Worm (Caenorhabditis elegans) whole organism, mixed stage, embryonic: ENCODE measurements around the gene srx-38.

Experiments
- M03D4.4 ChIP-seq: sonication (generic microtip); optimal IDR thresholded peaks from 2 replicates; lab custom pipeline; 2017; ENCODE audit warnings: mild to moderate bottlenecking, missing genetic modification characterization, missing compliant biosample characterization
- bed-3 ChIP-seq: fragments of 200-800 bp; sonication (Bioruptor generic); optimal IDR thresholded peaks from 3 replicates; lab custom pipeline; 2018; ENCODE audit warnings: mild to moderate bottlenecking, missing genetic modification characterization, moderate library complexity, missing compliant biosample characterization
- blmp-1 ChIP-seq: fragments of 150-350 bp; optimal IDR thresholded peaks from 2 replicates; lab custom pipeline; 2014; ENCODE audit warnings: missing biosample characterization, missing genetic modification characterization
- ceh-39 ChIP-seq: fragments of 150-350 bp; optimal IDR thresholded peaks from 2 replicates; lab custom pipeline; 2014; ENCODE audit warnings: missing biosample characterization, missing genetic modification characterization
- ceh-83 ChIP-seq: fragments of 200-800 bp; sonication (Bioruptor generic); optimal IDR thresholded peaks from 2 replicates; lab custom pipeline; 2018; ENCODE audit warnings: mild to moderate bottlenecking, missing genetic modification characterization, missing compliant biosample characterization
- ces-1 ChIP-seq: fragments of 150-350 bp; optimal IDR thresholded peaks from 2 replicates; lab custom pipeline; 2014; ENCODE audit warnings: missing biosample characterization, missing genetic modification reagents, missing genetic modification characterization
- cnd-1 ChIP-seq: fragments of 200-800 bp; sonication (Bioruptor generic); optimal IDR thresholded peaks from 2 replicates; lab custom pipeline; 2018; ENCODE audit warnings: mild to moderate bottlenecking, missing genetic modification characterization, missing compliant biosample characterization
- drap-1 ChIP-seq: fragments of 200-800 bp; sonication (Bioruptor generic); optimal IDR thresholded peaks from 3 replicates; lab custom pipeline; 2018; ENCODE audit warnings: mild to moderate bottlenecking, missing genetic modification characterization, missing compliant biosample characterization
- elt-1 ChIP-seq: sonication (generic microtip); optimal IDR thresholded peaks from 2 replicates; lab custom pipeline; 2017; ENCODE audit warnings: missing genetic modification characterization, mild to moderate bottlenecking, missing compliant biosample characterization, antibody characterized with exemption, moderate library complexity, borderline replicate concordance; ENCODE audit not compliant: insufficient read depth
- flh-1 ChIP-seq: fragments of 200-800 bp; sonication (Bioruptor generic); optimal IDR thresholded peaks from 2 replicates; lab custom pipeline; 2018; ENCODE audit warnings: mild to moderate bottlenecking, missing genetic modification characterization, moderate library complexity, missing compliant biosample characterization
- ham-2 ChIP-seq: fragments of 200-800 bp; sonication (Bioruptor generic); optimal IDR thresholded peaks from 2 replicates; lab custom pipeline; 2018; ENCODE audit warnings: mild to moderate bottlenecking, missing genetic modification characterization, missing compliant biosample characterization
- hlh-1 ChIP-seq: fragments of 150-350 bp; optimal IDR thresholded peaks from 2 replicates; lab custom pipeline; 2014; ENCODE audit warnings: missing biosample characterization, missing genetic modification reagents, missing genetic modification characterization
- lin-13 ChIP-seq: fragments of 150-350 bp; optimal IDR thresholded peaks from 2 replicates; lab custom pipeline; 2014; ENCODE audit warnings: missing biosample characterization, missing genetic modification characterization
- lin-32 ChIP-seq: fragments of 200-800 bp; sonication (Bioruptor generic); optimal IDR thresholded peaks from 2 replicates; lab custom pipeline; 2018; ENCODE audit warnings: mild to moderate bottlenecking, missing genetic modification characterization, missing compliant biosample characterization
- lsy-2 ChIP-seq: fragments of 150-350 bp; optimal IDR thresholded peaks from 2 replicates; lab custom pipeline; 2014; ENCODE audit warnings: missing biosample characterization, missing genetic modification characterization
- nhr-12 ChIP-seq: fragments of 150-350 bp; optimal IDR thresholded peaks from 2 replicates; lab custom pipeline; 2014; ENCODE audit warnings: missing biosample characterization, missing genetic modification characterization
- nhr-2 ChIP-seq: fragments of 150-350 bp; optimal IDR thresholded peaks from 2 replicates; lab custom pipeline; 2014; ENCODE audit warnings: missing biosample characterization, missing genetic modification characterization
- nhr-237 ChIP-seq: fragments of 150-350 bp; optimal IDR thresholded peaks from 2 replicates; lab custom pipeline; 2014; ENCODE audit warnings: missing biosample characterization, missing genetic modification characterization
- nhr-28 ChIP-seq: fragments of 150-350 bp; optimal IDR thresholded peaks from 2 replicates; lab custom pipeline; 2014; ENCODE audit warnings: missing biosample characterization, missing genetic modification characterization
- nhr-76 ChIP-seq: sonication (generic microtip); optimal IDR thresholded peaks from 2 replicates; lab custom pipeline; 2017; ENCODE audit warnings: missing biosample characterization, missing genetic modification characterization
- pha-4 ChIP-seq: fragments of 150-350 bp; optimal IDR thresholded peaks from 2 replicates; lab custom pipeline; 2018; ENCODE audit warnings: missing biosample characterization, missing genetic modification reagents, missing genetic modification characterization
- sem-2 ChIP-seq: fragments of 200-800 bp; sonication (Bioruptor generic); optimal IDR thresholded peaks from 2 replicates; lab custom pipeline; 2018; ENCODE audit warnings: mild to moderate bottlenecking, missing genetic modification characterization, missing compliant biosample characterization
- snpc-4 ChIP-seq: fragments of 150-350 bp; optimal IDR thresholded peaks from 2 replicates; lab custom pipeline; 2014; ENCODE audit warnings: missing biosample characterization, missing genetic modification characterization
- sptf-1 ChIP-seq: sonication (generic microtip); optimal IDR thresholded peaks from 2 replicates; lab custom pipeline; 2017; ENCODE audit warnings: mild to moderate bottlenecking, missing genetic modification characterization, moderate library complexity, missing compliant biosample characterization
- tbx-8 ChIP-seq: fragments of 200-800 bp; sonication (Bioruptor generic); optimal IDR thresholded peaks from 2 replicates; lab custom pipeline; 2018; ENCODE audit warnings: mild to moderate bottlenecking, missing genetic modification characterization, moderate library complexity, missing compliant biosample characterization
- unc-120 ChIP-seq: sonication (generic microtip); optimal IDR thresholded peaks from 2 replicates; lab custom pipeline; 2017; ENCODE audit warnings: missing genetic modification characterization, missing compliant biosample characterization; ENCODE audit not compliant: poor library complexity, severe bottlenecking
- unc-39 ChIP-seq: fragments of 150-350 bp; optimal IDR thresholded peaks from 2 replicates; lab custom pipeline; 2014; ENCODE audit warnings: missing biosample characterization, missing genetic modification characterization
- unc-62 ChIP-seq: fragments of 150-350 bp; optimal IDR thresholded peaks from 2 replicates; lab custom pipeline; 2014; ENCODE audit warnings: missing biosample characterization, missing genetic modification reagents, missing genetic modification characterization
- zip-8 ChIP-seq: fragments of 150-350 bp; optimal IDR thresholded peaks from 2 replicates; lab custom pipeline; 2014; ENCODE audit warnings: missing biosample characterization, missing genetic modification characterization

Gene srx-38

DNA sequence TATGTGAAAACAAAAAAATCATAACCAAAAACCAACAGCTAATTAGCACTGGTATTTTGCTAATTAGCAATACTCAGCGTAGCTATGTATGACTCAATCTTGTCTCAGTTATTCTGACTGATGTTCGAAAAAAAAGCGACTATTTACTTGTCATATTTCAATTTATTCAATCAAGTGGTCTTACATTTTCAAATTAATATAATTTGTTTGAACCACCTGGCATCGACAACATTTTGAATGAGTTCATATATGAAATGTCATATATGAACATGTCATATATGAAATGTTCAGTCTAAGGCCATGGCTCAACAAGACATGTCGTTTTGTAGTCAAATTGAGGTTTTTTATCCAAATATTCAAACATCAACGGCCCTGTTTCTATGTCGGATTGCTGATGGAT, 10.0 kb upstream of the srx-38 start, which contains the start of gene srw-140:
srw-140 (plus strand) TSS at position 301 of the 400 bp plus-strand sequence.
- TF ChIP-seq unc-120 (no peak), sptf-1 (tag; lab: Kevin White, UChicago) (no peak), ceh-39 (tag; lab: Kevin White, UChicago) (no peak), unc-62 (GFP tag; lab: Kevin White, UChicago) (no peak), pha-4 (tag; lab: Kevin White, UChicago) (no peak), M03D4.4 (tag; lab: Kevin White, UChicago) (no peak), bed-3 (GFP tag; lab: Kevin White, UChicago) (no peak), nhr-12 (tag; lab: Kevin White, UChicago) (no peak)

ce11 chrV:5164682-5165081, 9.3 kb upstream of the srx-38 start, which contains the start of gene abu-7:
Gene abu-7 (minus strand): TSS chrV:5164782.
- TF ChIP-seq unc-62 (GFP tag; lab: Kevin White, UChicago) (no peak), zip-8 (tag; lab: Kevin White, UChicago) (no peak), sem-2 (GFP tag; lab: Kevin White, UChicago) (no peak), tbx-8 (GFP tag; lab: Kevin White, UChicago) (no peak), M03D4.4 (tag; lab: Kevin White, UChicago) (no peak), nhr-28 (tag; lab: Kevin White, UChicago) (no peak), ces-1 (GFP tag; lab: Kevin White, UChicago) (no peak), nhr-237 (no peak), flh-1 (GFP tag; lab: Kevin White, UChicago) (no peak), ceh-83 (GFP tag; lab: Kevin White, UChicago) (no peak), nhr-12 (tag; lab: Kevin White, UChicago) (no peak), lin-32 (GFP tag; lab: Kevin White, UChicago) (no peak), cnd-1 (tag; lab: Kevin White, UChicago) (no peak), sptf-1 (tag; lab: Kevin White, UChicago) (no peak)
- TF ChIP-seq, all 35 proteins: peak for 0

ce11 chrV:5161792-5162191, 6.4 kb upstream of the srx-38 start, which contains the start of gene abu-6:
Gene abu-6 (minus strand): TSS chrV:5161892.
- no peak for TF ChIP-seq sptf-1 (tag; lab: Kevin White, UChicago)
- TF ChIP-seq flh-1 (GFP tag; lab: Kevin White, UChicago) = no peak
- TF ChIP-seq ham-2 = no peak
- TF ChIP-seq bed-3 (GFP tag; lab: Kevin White, UChicago) = no peak
- no peak for TF ChIP-seq nhr-28 (tag; lab: Kevin White, UChicago)
- no peak for TF ChIP-seq snpc-4 (tag; lab: Kevin White, UChicago)
- no peak for TF ChIP-seq ces-1 (GFP tag; lab: Kevin White, UChicago)
- TF ChIP-seq unc-120 = no peak
- TF ChIP-seq elt-1 (tag; lab: Kevin White, UChicago) = no peak
- TF ChIP-seq ceh-39 (tag; lab: Kevin White, UChicago) = no peak
- TF ChIP-seq drap-1 (GFP tag; lab: Kevin White, UChicago) = no peak
- no peak for TF ChIP-seq nhr-76 (tag; lab: Kevin White, UChicago)

DNA sequence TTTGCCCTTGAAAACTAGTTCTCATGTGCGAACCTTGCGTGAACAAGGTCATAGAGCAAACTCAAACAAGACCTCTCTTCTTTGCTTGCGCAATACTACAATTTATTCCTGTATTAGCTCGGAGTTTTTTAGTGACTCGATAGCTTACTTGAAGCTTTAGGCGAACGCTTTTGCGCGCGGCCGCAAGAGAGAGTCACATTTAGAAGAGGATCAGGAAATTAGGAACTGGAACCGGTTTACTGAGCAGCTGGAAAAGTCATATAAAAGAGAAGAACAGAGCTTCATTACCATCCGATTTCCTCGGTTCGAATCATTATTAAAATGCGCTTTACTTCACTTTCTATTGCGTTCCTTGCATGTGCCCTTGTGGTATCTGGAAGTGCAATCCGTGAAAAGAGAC, 2.9 kb upstream of the srx-38 start, which contains the start of gene abu-15:
abu-15 (plus strand) TSS at position 301 of the 400 bp plus-strand sequence.
- TF ChIP-seq blmp-1 (tag; lab: Kevin White, UChicago) = no peak
- TF ChIP-seq M03D4.4 (tag; lab: Kevin White, UChicago) = no peak

DNA sequence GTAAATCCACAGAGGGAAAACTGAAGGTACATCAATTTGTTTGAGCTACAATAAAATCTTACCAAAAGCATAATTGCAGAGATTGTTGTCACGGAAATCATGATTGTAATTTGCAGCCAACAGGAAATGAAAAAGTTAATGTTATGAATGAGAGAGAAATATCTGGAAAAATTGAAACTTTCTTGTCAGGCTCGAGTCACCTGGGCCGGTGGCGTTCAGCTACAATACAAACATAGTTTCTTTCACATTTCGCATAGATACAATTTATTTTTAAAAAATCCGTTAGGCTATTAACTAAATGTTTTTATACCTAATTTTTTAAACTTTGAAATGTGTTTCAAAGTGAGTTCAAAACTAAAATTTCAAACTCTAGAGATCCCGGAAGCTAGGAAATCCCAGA, 2.2 kb upstream of the srx-38 start, which contains the start of gene srx-39:
srx-39 (minus strand) TSS at position 101 of the 400 bp plus-strand sequence.
- no peak for TF ChIP-seq nhr-28 (tag; lab: Kevin White, UChicago)
- no peak for TF ChIP-seq pha-4 (tag; lab: Kevin White, UChicago)
- TF ChIP-seq ham-2 = no peak
- no peak for TF ChIP-seq zip-8 (tag; lab: Kevin White, UChicago)
- TF ChIP-seq elt-1 (tag; lab: Kevin White, UChicago) = no peak
- no peak for TF ChIP-seq ceh-83 (GFP tag; lab: Kevin White, UChicago)
- TF ChIP-seq drap-1 (GFP tag; lab: Kevin White, UChicago) = no peak
- TF ChIP-seq lsy-2 = no peak
- TF ChIP-seq cnd-1 (tag; lab: Kevin White, UChicago) = no peak
- TF ChIP-seq ceh-39 (tag; lab: Kevin White, UChicago) = no peak
- no peak for TF ChIP-seq nhr-12 (tag; lab: Kevin White, UChicago)
- no peak for TF ChIP-seq snpc-4 (tag; lab: Kevin White, UChicago)
- TF ChIP-seq nhr-2 (tag; lab: Kevin White, UChicago) = no peak

- TF ChIP-seq unc-39 (tag; lab: Kevin White, UChicago) (no peak), drap-1 (GFP tag; lab: Kevin White, UChicago) (no peak), zip-8 (tag; lab: Kevin White, UChicago) (no peak), hlh-1 (tag; lab: Kevin White, UChicago) (no peak), unc-120 (no peak), nhr-2 (tag; lab: Kevin White, UChicago) (no peak), lin-13 (no peak), lin-32 (GFP tag; lab: Kevin White, UChicago) (no peak)
Observed at ce11 chrV:5150880-5151279, 4.5 kb downstream of the srx-38 start, which contains the start of gene srh-130. Gene srh-130 (plus strand): TSS chrV:5151180.
